Fruit fly (Drosophila melanogaster) whole organism: ENCODE measurements around the gene Pvf3.

Source experiments
- CG8478 ChIP-seq: fragments of >200 bp; optimal IDR thresholded peaks from 2 replicates; lab custom pipeline; 2018; ENCODE audit warnings: inconsistent platforms
- EcR ChIP-seq, 2 experiments: fragments of >200 bp; optimal IDR thresholded peaks; 2 replicates each; lab custom pipeline; 2017; ENCODE audit warnings: missing biosample characterization in 2 of 2, missing genetic modification characterization in 2 of 2, missing genetic modification reagents in 2 of 2
- pan ChIP-seq: fragments of >200 bp; optimal IDR thresholded peaks from 2 replicates; lab custom pipeline; 2017
- psq ChIP-seq: fragments of >200 bp; optimal IDR thresholded peaks from 2 replicates; lab custom pipeline; 2017
- usp ChIP-seq: fragments of >200 bp; optimal IDR thresholded peaks from 2 replicates; lab custom pipeline; 2017; ENCODE audit warnings: missing biosample characterization, missing genetic modification characterization, mixed read lengths

DNA sequence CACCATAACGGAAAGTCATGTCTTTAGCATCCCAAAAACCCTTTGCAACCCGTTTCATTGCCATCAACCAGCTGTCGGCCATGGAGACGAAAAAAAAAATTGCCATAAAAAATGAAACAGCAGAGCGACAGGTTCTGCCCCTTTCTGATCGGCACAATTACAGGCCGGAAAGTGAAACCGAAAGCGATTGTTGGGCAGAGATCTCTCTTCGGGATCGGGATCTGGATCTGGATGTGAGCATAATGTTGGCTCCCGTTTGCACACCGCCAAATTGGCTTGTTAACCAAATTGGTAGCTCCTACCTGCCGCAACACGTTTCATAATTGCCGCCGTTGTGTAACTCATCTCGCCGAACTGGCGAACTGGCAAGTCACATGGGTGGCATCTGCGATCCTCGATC is 75.3 kb downstream of the Pvf3 start:
- no peak for TF ChIP-seq usp (GFP tag; lab: Kevin White, UChicago)
- no peak for TF ChIP-seq CG8478 (lab: Kevin White, UChicago)
- no peak for TF ChIP-seq EcR (GFP tag; optimal IDR thresholded peaks at IDR 0.05; lab: Kevin White, UChicago)
- no peak for TF ChIP-seq pan
- no peak for TF ChIP-seq psq
